Worm (Caenorhabditis elegans) whole organism, mixed stage, embryonic: Measurements from ENCODE around the gene kvs-5.

Experiments used
- M03D4.4 ChIP-seq: sonication (generic microtip); optimal IDR thresholded peaks from 2 replicates; lab custom pipeline; 2017; ENCODE audit warnings: mild to moderate bottlenecking, missing genetic modification characterization, missing compliant biosample characterization
- blmp-1 ChIP-seq: fragments of 150-350 bp; optimal IDR thresholded peaks from 2 replicates; lab custom pipeline; 2014; ENCODE audit warnings: missing biosample characterization, missing genetic modification characterization
- nhr-12 ChIP-seq: fragments of 150-350 bp; optimal IDR thresholded peaks from 2 replicates; lab custom pipeline; 2014; ENCODE audit warnings: missing biosample characterization, missing genetic modification characterization
- nhr-76 ChIP-seq: sonication (generic microtip); optimal IDR thresholded peaks from 2 replicates; lab custom pipeline; 2017; ENCODE audit warnings: missing biosample characterization, missing genetic modification characterization
- pha-4 ChIP-seq: fragments of 150-350 bp; optimal IDR thresholded peaks from 2 replicates; lab custom pipeline; 2018; ENCODE audit warnings: missing biosample characterization, missing genetic modification reagents, missing genetic modification characterization
- snpc-4 ChIP-seq: fragments of 150-350 bp; optimal IDR thresholded peaks from 2 replicates; lab custom pipeline; 2014; ENCODE audit warnings: missing biosample characterization, missing genetic modification characterization
- ztf-11 ChIP-seq: fragments of 150-350 bp; optimal IDR thresholded peaks from 2 replicates; lab custom pipeline; 2014; ENCODE audit warnings: missing biosample characterization, missing genetic modification characterization

ce11 chrIV:746333-746732 lies 9.8 kb downstream of the kvs-5 start:
- TF ChIP-seq blmp-1 (tag; lab: Kevin White, UChicago): no peak
- no peak for TF ChIP-seq nhr-12
- no peak for TF ChIP-seq pha-4 (tag; lab: Kevin White, UChicago)
- TF ChIP-seq M03D4.4: no peak
- TF ChIP-seq nhr-76 (tag; lab: Kevin White, UChicago): no peak
- no peak for TF ChIP-seq ztf-11
- TF ChIP-seq snpc-4: no peak
